Fruit fly (Drosophila melanogaster) whole organism, embryonic: Measurements from ENCODE around the gene Grx5.
A peak's percentile ranks its signal among the peaks of the same experiment; 100 is the strongest.

Experiments used
- BEAF-32 ChIP-seq: fragments of 200-800 bp; sonication (Bioruptor generic); optimal IDR thresholded peaks from 3 replicates; lab custom pipeline; 2017; ENCODE audit warnings: missing biosample characterization, missing genetic modification characterization, mild to moderate bottlenecking, moderate library complexity, missing genetic modification reagents
- Bgb ChIP-seq: fragments of 200-800 bp; sonication (Bioruptor generic); IDR thresholded peaks from 2 replicates; pipeline ENCODE4 v1.3.6; 2022; ENCODE audit warnings: missing biosample characterization, missing genetic modification characterization; ENCODE audit not compliant: partially characterized antibody
- Blimp-1 ChIP-seq: fragments of 200-800 bp; sonication (Bioruptor generic); optimal IDR thresholded peaks from 3 replicates; lab custom pipeline; 2018; ENCODE audit warnings: missing biosample characterization, missing genetic modification characterization, mild to moderate bottlenecking, moderate library complexity, missing genetic modification reagents
- CG13287 ChIP-seq: fragments of 200-800 bp; sonication (Bioruptor generic); IDR thresholded peaks from 2 replicates; pipeline ENCODE4 v1.3.6; 2022; ENCODE audit warnings: missing biosample characterization, missing genetic modification characterization; ENCODE audit not compliant: partially characterized antibody
- CG14860 ChIP-seq: fragments of 200-800 bp; sonication (Bioruptor generic); IDR thresholded peaks from 3 replicates; pipeline ENCODE4 v1.3.6; 2022; ENCODE audit warnings: missing biosample characterization, missing genetic modification characterization; ENCODE audit not compliant: partially characterized antibody
- CG1529 ChIP-seq: fragments of 200-800 bp; sonication (Bioruptor generic); optimal IDR thresholded peaks from 3 replicates; lab custom pipeline; 2018; ENCODE audit warnings: missing biosample characterization, missing genetic modification characterization
- CG16813 ChIP-seq: fragments of 200-800 bp; sonication (Bioruptor generic); IDR thresholded peaks from 3 replicates; pipeline ENCODE4 v1.3.6; 2022; ENCODE audit warnings: missing biosample characterization, missing genetic modification characterization; ENCODE audit not compliant: partially characterized antibody
- CG2116 ChIP-seq: fragments of 200-800 bp; sonication (Bioruptor generic); optimal IDR thresholded peaks from 3 replicates; lab custom pipeline; 2018; ENCODE audit warnings: missing biosample characterization, mild to moderate bottlenecking, missing genetic modification characterization
- CG32767 ChIP-seq: fragments of 200-800 bp; sonication (Bioruptor generic); IDR thresholded peaks from 2 replicates; pipeline ENCODE4 v1.3.6; 2022; ENCODE audit warnings: missing biosample characterization, missing genetic modification characterization
- CG34224 ChIP-seq: fragments of 200-800 bp; sonication (Bioruptor generic); IDR thresholded peaks from 3 replicates; pipeline ENCODE4 v1.3.6; 2022; ENCODE audit warnings: missing biosample characterization, missing genetic modification characterization; ENCODE audit not compliant: partially characterized antibody
- CG4707 ChIP-seq: fragments of 200-800 bp; sonication (Bioruptor generic); optimal IDR thresholded peaks from 2 replicates; lab custom pipeline; 2018; ENCODE audit warnings: missing biosample characterization, mild to moderate bottlenecking, missing genetic modification characterization, moderate library complexity
- CG6791 ChIP-seq: fragments of 200-800 bp; sonication (Bioruptor generic); IDR thresholded peaks from 3 replicates; pipeline ENCODE4 v1.3.6; 2022; ENCODE audit warnings: missing biosample characterization, missing genetic modification characterization; ENCODE audit not compliant: partially characterized antibody
- CG7963 ChIP-seq: fragments of 200-800 bp; sonication (Bioruptor generic); IDR thresholded peaks from 3 replicates; pipeline ENCODE4 v1.3.6; 2022; ENCODE audit warnings: missing biosample characterization, missing genetic modification characterization; ENCODE audit not compliant: partially characterized antibody
- CG8290 ChIP-seq, 3 experiments: fragments of 200-800 bp; sonication (Bioruptor generic); optimal IDR thresholded peaks; 2 replicates each; lab custom pipeline; 2016 to 2019; ENCODE audit warnings: missing biosample characterization in 3 of 3, missing genetic modification characterization in 3 of 3, mild to moderate bottlenecking in 2 of 3, moderate library complexity in 1 of 3
- CoRest ChIP-seq: fragments of 200-800 bp; sonication (Bioruptor generic); optimal IDR thresholded peaks from 3 replicates; lab custom pipeline; 2018; ENCODE audit warnings: missing biosample characterization, mild to moderate bottlenecking, missing genetic modification characterization, moderate library complexity
- Dll ChIP-seq: fragments of 200-800 bp; sonication (Bioruptor generic); IDR thresholded peaks from 4 replicates; pipeline ENCODE4 v1.3.6; 2022; ENCODE audit warnings: missing biosample characterization, missing genetic modification characterization; ENCODE audit not compliant: partially characterized antibody
- Doc3 ChIP-seq: fragments of 200-800 bp; sonication (Bioruptor generic); IDR thresholded peaks from 3 replicates; pipeline ENCODE4 v1.3.6; 2022; ENCODE audit warnings: missing biosample characterization, missing genetic modification characterization; ENCODE audit not compliant: partially characterized antibody
- Dref ChIP-seq: fragments of 200-800 bp; sonication (Bioruptor generic); IDR thresholded peaks from 2 replicates; pipeline ENCODE4 v1.3.6; 2022; ENCODE audit warnings: missing biosample characterization, missing genetic modification characterization
- E2f2 ChIP-seq: fragments of 200-800 bp; sonication (Bioruptor generic); IDR thresholded peaks from 2 replicates; pipeline ENCODE4 v1.3.6; 2022; ENCODE audit warnings: missing biosample characterization, missing genetic modification characterization
- HLH4C ChIP-seq: fragments of 200-800 bp; sonication (Bioruptor generic); IDR thresholded peaks from 3 replicates; pipeline ENCODE4 v1.3.6; 2022; ENCODE audit warnings: missing biosample characterization, missing genetic modification characterization; ENCODE audit not compliant: partially characterized antibody
- Hey ChIP-seq: fragments of 200-800 bp; sonication (Bioruptor generic); optimal IDR thresholded peaks from 3 replicates; lab custom pipeline; 2018; ENCODE audit warnings: missing biosample characterization, mild to moderate bottlenecking, missing genetic modification characterization
- MBD-R2 ChIP-seq: fragments of 200-800 bp; sonication (Bioruptor generic); IDR thresholded peaks from 2 replicates; pipeline ENCODE4 v1.3.6; 2022; ENCODE audit warnings: missing biosample characterization, missing genetic modification characterization
- MESR4 ChIP-seq: fragments of 200-800 bp; sonication (Bioruptor generic); optimal IDR thresholded peaks from 2 replicates; lab custom pipeline; 2018; ENCODE audit warnings: missing biosample characterization, mild to moderate bottlenecking, missing genetic modification characterization, moderate library complexity
- Opbp ChIP-seq: fragments of 200-800 bp; sonication (Bioruptor generic); IDR thresholded peaks from 3 replicates; pipeline ENCODE4 v1.3.6; 2022; ENCODE audit warnings: missing biosample characterization, missing genetic modification characterization; ENCODE audit not compliant: partially characterized antibody
- Optix ChIP-seq: fragments of 200-800 bp; sonication (Bioruptor generic); IDR thresholded peaks from 3 replicates; pipeline ENCODE4 v1.3.6; 2022; ENCODE audit warnings: missing biosample characterization, missing genetic modification characterization
- Pdp1 ChIP-seq, 2 experiments: fragments of 200-800 bp; sonication (Bioruptor generic); optimal IDR thresholded peaks; 3 replicates each; lab custom pipeline; 2016; ENCODE audit warnings: missing biosample characterization in 2 of 2, missing genetic modification characterization in 2 of 2, mild to moderate bottlenecking in 1 of 2, moderate library complexity in 1 of 2
- Scr ChIP-seq: fragments of 200-800 bp; sonication (Bioruptor generic); IDR thresholded peaks from 2 replicates; pipeline ENCODE4 v1.3.6; 2022; ENCODE audit warnings: missing biosample characterization, missing genetic modification characterization; ENCODE audit not compliant: partially characterized antibody
- amos ChIP-seq: fragments of 200-800 bp; sonication (Bioruptor generic); IDR thresholded peaks from 2 replicates; pipeline ENCODE4 v1.3.6; 2022; ENCODE audit warnings: missing biosample characterization, missing genetic modification characterization; ENCODE audit not compliant: partially characterized antibody
- ase ChIP-seq: fragments of 200-800 bp; sonication (Bioruptor generic); IDR thresholded peaks from 3 replicates; pipeline ENCODE4 v1.3.6; 2022; ENCODE audit warnings: missing biosample characterization, missing genetic modification characterization
- bbx ChIP-seq: fragments of 200-800 bp; sonication (Bioruptor generic); IDR thresholded peaks from 2 replicates; pipeline ENCODE4 v1.3.6; 2022; ENCODE audit warnings: missing biosample characterization, missing genetic modification characterization; ENCODE audit not compliant: partially characterized antibody
- dan ChIP-seq: fragments of 200-800 bp; sonication (Bioruptor generic); IDR thresholded peaks from 2 replicates; pipeline ENCODE4 v1.3.6; 2022; ENCODE audit warnings: missing biosample characterization, missing genetic modification characterization
- hb ChIP-seq: fragments of 200-800 bp; sonication (Bioruptor generic); IDR thresholded peaks from 3 replicates; pipeline ENCODE4 v1.3.6; 2022; ENCODE audit warnings: missing biosample characterization, missing genetic modification characterization; ENCODE audit not compliant: partially characterized antibody
- hbn ChIP-seq: fragments of 200-800 bp; sonication (Bioruptor generic); IDR thresholded peaks from 2 replicates; pipeline ENCODE4 v1.3.6; 2022; ENCODE audit warnings: missing biosample characterization, missing genetic modification characterization; ENCODE audit not compliant: partially characterized antibody
- knrl ChIP-seq: fragments of 200-800 bp; sonication (Bioruptor generic); IDR thresholded peaks from 3 replicates; pipeline ENCODE4 v1.3.6; 2022; ENCODE audit warnings: missing biosample characterization, missing genetic modification characterization; ENCODE audit not compliant: partially characterized antibody
- mld ChIP-seq: fragments of 200-800 bp; sonication (Bioruptor generic); IDR thresholded peaks from 3 replicates; pipeline ENCODE4 v1.3.6; 2022; ENCODE audit warnings: missing biosample characterization, missing genetic modification characterization; ENCODE audit not compliant: partially characterized antibody
- nau ChIP-seq: fragments of 200-800 bp; sonication (Bioruptor generic); optimal IDR thresholded peaks from 3 replicates; lab custom pipeline; 2017; ENCODE audit warnings: missing biosample characterization, mild to moderate bottlenecking, missing genetic modification characterization, missing genetic modification reagents
- nerfin-2 ChIP-seq: fragments of 200-800 bp; sonication (Bioruptor generic); IDR thresholded peaks from 2 replicates; pipeline ENCODE4 v1.3.6; 2022; ENCODE audit warnings: missing biosample characterization, missing genetic modification characterization; ENCODE audit not compliant: partially characterized antibody
- pzg ChIP-seq: fragments of 200-800 bp; sonication (Bioruptor generic); optimal IDR thresholded peaks from 3 replicates; lab custom pipeline; 2018; ENCODE audit warnings: missing biosample characterization, mild to moderate bottlenecking, missing genetic modification characterization, moderate library complexity
- sna ChIP-seq: fragments of 200-800 bp; sonication (Bioruptor generic); IDR thresholded peaks from 2 replicates; pipeline ENCODE4 v1.3.6; 2022; ENCODE audit warnings: missing biosample characterization, missing genetic modification characterization; ENCODE audit not compliant: partially characterized antibody
- stwl ChIP-seq: fragments of 200-800 bp; sonication (Bioruptor generic); optimal IDR thresholded peaks from 3 replicates; lab custom pipeline; 2018; ENCODE audit warnings: missing biosample characterization, mild to moderate bottlenecking, missing genetic modification characterization, moderate library complexity
- tna ChIP-seq: fragments of 200-800 bp; sonication (Bioruptor generic); IDR thresholded peaks from 2 replicates; pipeline ENCODE4 v1.3.6; 2022; ENCODE audit warnings: missing biosample characterization, missing genetic modification characterization; ENCODE audit not compliant: partially characterized antibody
- unc-4 ChIP-seq: fragments of 200-800 bp; sonication (Bioruptor generic); IDR thresholded peaks from 2 replicates; pipeline ENCODE4 v1.3.6; 2022; ENCODE audit warnings: missing biosample characterization, missing genetic modification characterization; ENCODE audit not compliant: partially characterized antibody
- vnd ChIP-seq: fragments of 200-800 bp; sonication (Bioruptor generic); IDR thresholded peaks from 3 replicates; pipeline ENCODE4 v1.3.6; 2022; ENCODE audit warnings: missing biosample characterization, missing genetic modification characterization; ENCODE audit not compliant: partially characterized antibody
- wek ChIP-seq: fragments of 200-800 bp; sonication (Bioruptor generic); optimal IDR thresholded peaks from 3 replicates; lab custom pipeline; 2018; ENCODE audit warnings: missing biosample characterization, mild to moderate bottlenecking, missing genetic modification characterization, moderate library complexity
- zen2 ChIP-seq: fragments of 200-800 bp; sonication (Bioruptor generic); IDR thresholded peaks from 3 replicates; pipeline ENCODE4 v1.3.6; 2022; ENCODE audit warnings: missing biosample characterization, missing genetic modification characterization; ENCODE audit not compliant: partially characterized antibody

Gene Grx5

dm6 chrX:14837983-14838382 lies at the start of gene Grx5:
Gene Grx5, minus strand, starts transcription at chrX:14838198.
- TF ChIP-seq HLH4C (GFP tag; lab: Robert Waterston, UW): peak; percentile 61; the same call in 1 of the 3 replicates
- TF ChIP-seq CoRest (tag; lab: Kevin White, UChicago): no peak
- TF ChIP-seq Hey (tag; lab: Kevin White, UChicago): no peak
- TF ChIP-seq CG2116 (GFP tag; lab: Kevin White, UChicago): peak; percentile 4
- TF ChIP-seq unc-4 (GFP tag; lab: Robert Waterston, UW): peak; percentile 69
- TF ChIP-seq hbn (GFP tag; lab: Robert Waterston, UW): peak; percentile 61
- TF ChIP-seq pzg: peak; percentile 19
- no peak for TF ChIP-seq hb (GFP tag; lab: Robert Waterston, UW)
- TF ChIP-seq MESR4 (GFP tag; lab: Kevin White, UChicago): peak; percentile 73
- no peak for TF ChIP-seq nau
- TF ChIP-seq BEAF-32 (GFP tag; lab: Kevin White, UChicago): peak; percentile 62
- no peak for TF ChIP-seq ase (GFP tag; lab: Robert Waterston, UW)
- peak; percentile 55; the same call in 1 of the 2 replicates for TF ChIP-seq nerfin-2 (GFP tag; lab: Robert Waterston, UW)
- TF ChIP-seq Optix (GFP tag; lab: Robert Waterston, UW): no peak
- no peak for TF ChIP-seq CG1529 (GFP tag; lab: Kevin White, UChicago)
- no peak for TF ChIP-seq CG32767
- TF ChIP-seq stwl (tag; lab: Kevin White, UChicago): peak; percentile 2
- peak; percentile 48; the same call in 1 of the 3 replicates for TF ChIP-seq CG7963 (GFP tag; lab: Robert Waterston, UW)
- peak; percentile 69 for TF ChIP-seq Scr (GFP tag; lab: Robert Waterston, UW)
- peak; percentile 70 for TF ChIP-seq Dref (GFP tag; lab: Robert Waterston, UW)
- TF ChIP-seq Bgb (GFP tag; lab: Robert Waterston, UW): peak; percentile 45
- peak; percentile 76 for TF ChIP-seq CG13287 (GFP tag; lab: Robert Waterston, UW)
- TF ChIP-seq mld: peak; percentile 59; the same call in 1 of the 3 replicates
- peak; percentile 60; the same call in 2 of the 3 replicates for TF ChIP-seq CG6791 (GFP tag; lab: Robert Waterston, UW)
- TF ChIP-seq wek (GFP tag; lab: Kevin White, UChicago): no peak
- peak; percentile 61; the same call in 2 of the 3 replicates for TF ChIP-seq Opbp (GFP tag; lab: Robert Waterston, UW)
- peak; percentile 61; the same call in 1 of the 2 replicates for TF ChIP-seq amos (GFP tag; lab: Robert Waterston, UW)
- TF ChIP-seq Dll (GFP tag; lab: Robert Waterston, UW): peak; percentile 75
- TF ChIP-seq Pdp1 (GFP tag; optimal IDR thresholded peaks at IDR 0.05; lab: Kevin White, UChicago): peak in 1 of 2 experiments; percentile 61
- TF ChIP-seq vnd (GFP tag; lab: Robert Waterston, UW): peak; percentile 57; the same call in 1 of the 3 replicates
- TF ChIP-seq Doc3 (GFP tag; lab: Robert Waterston, UW): peak; percentile 66; the same call in 2 of the 3 replicates
- peak; percentile 46; the same call in 1 of the 3 replicates for TF ChIP-seq CG14860 (GFP tag; lab: Robert Waterston, UW)
- TF ChIP-seq tna (GFP tag; lab: Robert Waterston, UW): peak; percentile 52
- no peak for TF ChIP-seq dan (GFP tag; lab: Robert Waterston, UW)
- 0 out of 2 replicates have a peak, but pooled peaks have one; percentile 11 for TF ChIP-seq E2f2 (GFP tag; lab: Robert Waterston, UW)
- peak; percentile 60 for TF ChIP-seq CG16813 (GFP tag; lab: Robert Waterston, UW)
- 0 out of 2 replicates have a peak, but pooled peaks have one; percentile 57 for TF ChIP-seq sna
- peak; percentile 47; the same call in 2 of the 3 replicates for TF ChIP-seq knrl (GFP tag; lab: Robert Waterston, UW)
- no peak for TF ChIP-seq CG4707
- peak; percentile 58 for TF ChIP-seq MBD-R2
- no peak for TF ChIP-seq Blimp-1 (GFP tag; lab: Kevin White, UChicago)
- TF ChIP-seq bbx (GFP tag; lab: Robert Waterston, UW): 0 out of 2 replicates have a peak, but pooled peaks have one; percentile 56
- TF ChIP-seq CG34224 (GFP tag; lab: Robert Waterston, UW): peak; percentile 73
- no peak for TF ChIP-seq CG8290 (GFP tag; optimal IDR thresholded peaks at IDR 0.05; lab: Kevin White, UChicago)
- TF ChIP-seq CG8290 (tag; optimal IDR thresholded peaks at IDR 0.05; lab: Kevin White, UChicago): no peak
- peak; percentile 47; the same call in 1 of the 3 replicates for TF ChIP-seq zen2 (GFP tag; lab: Robert Waterston, UW)
